Worm (Caenorhabditis elegans) whole organism, L4/young adult: ENCODE data around the gene F17A2.13.
"Not testable (repeated sequence)": the region's sequence is repeated elsewhere in the genome, so short reads cannot be mapped to it uniquely, and the experiment has no call there.

Experiments
- W03F9.2 ChIP-seq: fragments of 150-350 bp; optimal IDR thresholded peaks from 2 replicates; lab custom pipeline; 2014; ENCODE audit warnings: missing biosample characterization, missing genetic modification characterization
- dao-5 ChIP-seq: sonication (generic microtip); optimal IDR thresholded peaks from 2 replicates; lab custom pipeline; 2016; ENCODE audit warnings: missing genotype, missing genetic modification characterization, moderate library complexity, missing compliant biosample characterization
- him-1 ChIP-seq: sonication (generic microtip); optimal IDR thresholded peaks from 2 replicates; lab custom pipeline; 2016; ENCODE audit warnings: missing genotype, missing genetic modification reagents, missing genetic modification characterization, missing compliant biosample characterization

F17A2.13 gene

ce11 chrX:12302755-12303154 is 18.7 kb upstream of the F17A2.13 start, which contains the start of gene dot-1.3:
dot-1.3 (minus strand) TSS chrX:12302855.
- TF ChIP-seq W03F9.2, him-1, dao-5 (tag; lab: Kevin White, UChicago): not testable (repeated sequence)

ce11 chrX:12304231-12304630 is 17.2 kb upstream of the F17A2.13 start:
- TF ChIP-seq him-1 (tag; lab: Kevin White, UChicago) (no peak), dao-5 (tag; lab: Kevin White, UChicago) (no peak), W03F9.2 (tag; lab: Kevin White, UChicago) (no peak)

- TF ChIP-seq him-1 (tag; lab: Kevin White, UChicago): no peak
- TF ChIP-seq dao-5 (tag; lab: Kevin White, UChicago): no peak
- no peak for TF ChIP-seq W03F9.2 (tag; lab: Kevin White, UChicago)
These were observed 14.9 kb upstream of the F17A2.13 start, which contains the start of gene phf-32 for ce11 chrX:12306565-12306964. phf-32 (plus strand) TSS chrX:12306865.

ce11 chrX:12308045-12308499 is 13.4 kb upstream of the F17A2.13 start, which contains the start of gene F17A2.16:
F17A2.16 (plus strand) TSS chrX:12308449.
- TF ChIP-seq him-1, dao-5, W03F9.2 (tag; lab: Kevin White, UChicago): not testable (repeated sequence)

- TF ChIP-seq dao-5 (tag; lab: Kevin White, UChicago): no peak
- no peak for TF ChIP-seq W03F9.2 (tag; lab: Kevin White, UChicago)
- TF ChIP-seq him-1 (tag; lab: Kevin White, UChicago): no peak
These were observed 7.7 kb upstream of the F17A2.13 start for ce11 chrX:12313779-12314178.

- TF ChIP-seq dao-5 (tag; lab: Kevin White, UChicago) (no peak), him-1 (tag; lab: Kevin White, UChicago) (no peak), W03F9.2 (tag; lab: Kevin White, UChicago) (no peak)
These were observed 7.1 kb upstream of the F17A2.13 start for ce11 chrX:12314395-12314794.

- TF ChIP-seq W03F9.2 (tag; lab: Kevin White, UChicago) (no peak), dao-5 (tag; lab: Kevin White, UChicago) (no peak), him-1 (tag; lab: Kevin White, UChicago) (no peak)
These were observed 6.2 kb upstream of the F17A2.13 start, which contains the start of gene xtr-2 for ce11 chrX:12315268-12315667. xtr-2 (plus strand) TSS chrX:12315568.

ce11 chrX:12317560-12317959 is 3.9 kb upstream of the F17A2.13 start:
- no peak for TF ChIP-seq W03F9.2 (tag; lab: Kevin White, UChicago)
- no peak for TF ChIP-seq him-1 (tag; lab: Kevin White, UChicago)
- no peak for TF ChIP-seq dao-5 (tag; lab: Kevin White, UChicago)

ce11 chrX:12320737-12321136 is 720 bp upstream of the F17A2.13 start, which contains the start of gene ceh-40:
ceh-40 (minus strand) TSS chrX:12320777.
- TF ChIP-seq him-1 (tag; lab: Kevin White, UChicago) (no peak), dao-5 (tag; lab: Kevin White, UChicago) (no peak), W03F9.2 (tag; lab: Kevin White, UChicago) (no peak)

ce11 chrX:12323439-12323838 is 2.0 kb downstream of the F17A2.13 start, which contains the start of gene srd-40:
srd-40 (plus strand) TSS chrX:12323739.
- TF ChIP-seq him-1 (tag; lab: Kevin White, UChicago) (no peak), W03F9.2 (tag; lab: Kevin White, UChicago) (no peak), dao-5 (tag; lab: Kevin White, UChicago) (no peak)

- TF ChIP-seq dao-5 (tag; lab: Kevin White, UChicago) (no peak), him-1 (tag; lab: Kevin White, UChicago) (no peak), W03F9.2 (tag; lab: Kevin White, UChicago) (no peak)
These were observed 5.0 kb downstream of the F17A2.13 start, which contains the start of gene srd-41 for ce11 chrX:12326424-12326823. srd-41 (plus strand) TSS chrX:12326724.

ce11 chrX:12328676-12329075 is 7.2 kb downstream of the F17A2.13 start, which contains the start of gene srd-45:
srd-45 (plus strand) TSS chrX:12328976.
- TF ChIP-seq W03F9.2 (tag; lab: Kevin White, UChicago): no peak
- TF ChIP-seq him-1 (tag; lab: Kevin White, UChicago): no peak
- TF ChIP-seq dao-5 (tag; lab: Kevin White, UChicago): no peak

- no peak for TF ChIP-seq him-1 (tag; lab: Kevin White, UChicago)
- TF ChIP-seq dao-5 (tag; lab: Kevin White, UChicago): no peak
- no peak for TF ChIP-seq W03F9.2 (tag; lab: Kevin White, UChicago)
These were observed 10.3 kb downstream of the F17A2.13 start, which contains the start of gene srd-46 for ce11 chrX:12331795-12332194. srd-46 (plus strand) TSS chrX:12332095.

- TF ChIP-seq W03F9.2 (tag; lab: Kevin White, UChicago) (no peak), dao-5 (tag; lab: Kevin White, UChicago) (no peak)
These were observed 12.0 kb downstream of the F17A2.13 start, which contains the start of gene srd-47 for ce11 chrX:12333479-12333878. srd-47 (plus strand) TSS chrX:12333642.
